Fruit fly (Drosophila melanogaster) whole organism: ENCODE measurements around the gene CG10514.

ENCODE experiments used
- CG8478 ChIP-seq: fragments of >200 bp; optimal IDR thresholded peaks from 2 replicates; lab custom pipeline; 2018; ENCODE audit warnings: inconsistent platforms
- EcR ChIP-seq, 2 experiments: fragments of >200 bp; optimal IDR thresholded peaks; 2 replicates each; lab custom pipeline; 2017; ENCODE audit warnings: missing biosample characterization in 2 of 2, missing genetic modification characterization in 2 of 2, missing genetic modification reagents in 2 of 2
- pan ChIP-seq: fragments of >200 bp; optimal IDR thresholded peaks from 2 replicates; lab custom pipeline; 2017
- usp ChIP-seq: fragments of >200 bp; optimal IDR thresholded peaks from 2 replicates; lab custom pipeline; 2017; ENCODE audit warnings: missing biosample characterization, missing genetic modification characterization, mixed read lengths

- no peak for TF ChIP-seq usp (GFP tag; lab: Kevin White, UChicago)
- no peak for TF ChIP-seq pan (lab: Kevin White, UChicago)
- TF ChIP-seq EcR (GFP tag; optimal IDR thresholded peaks at IDR 0.05; lab: Kevin White, UChicago) = no peak
- TF ChIP-seq CG8478 (lab: Kevin White, UChicago) = no peak
Observed at dm6 chr3R:25313771-25314170, 34.1 kb upstream of the CG10514 start, which contains the start of gene CG31087.
